Fruit fly (Drosophila melanogaster): ENCODE results near the gene CG5910.

DNA sequence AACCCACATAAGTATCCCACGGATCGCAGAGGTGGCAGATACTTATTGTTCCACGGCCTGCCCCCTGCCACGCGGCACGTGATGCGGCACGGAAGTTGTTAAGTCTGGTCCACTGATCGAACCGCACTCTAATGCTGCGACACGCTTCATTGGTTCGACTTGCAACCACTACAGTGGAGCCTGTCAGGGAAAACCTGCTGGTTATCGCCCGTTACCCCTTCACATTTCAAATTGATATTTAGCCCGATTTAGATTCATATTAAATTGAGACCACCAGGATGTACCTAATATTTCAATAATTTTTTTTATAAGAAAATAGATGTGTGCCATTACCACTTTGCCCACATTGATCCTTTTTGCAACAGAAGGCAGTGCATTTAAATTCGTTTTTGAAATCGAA lies 5.1 kb downstream of the CG5910 start:
- TF ChIP-seq lola (GFP tag; optimal IDR thresholded peaks at IDR 0.05) (no peak), OdsH (GFP tag; optimal IDR thresholded peaks at IDR 0.05) (no peak), Dfd (GFP tag; optimal IDR thresholded peaks at IDR 0.05) (no peak), dl (GFP tag; optimal IDR thresholded peaks at IDR 0.05; ENCODE audit: insufficient read depth in 1 of 2, partially characterized antibody in 2 of 2) (no peak), Hnf4 (GFP tag; optimal IDR thresholded peaks at IDR 0.05) (no peak), jim (GFP tag; optimal IDR thresholded peaks at IDR 0.05) (no peak), usp (GFP tag; optimal IDR thresholded peaks at IDR 0.05) (no peak), Hr78 (GFP tag; optimal IDR thresholded peaks at IDR 0.05) (no peak), tai (GFP tag; optimal IDR thresholded peaks at IDR 0.05) (no peak), HLH106 (tag; optimal IDR thresholded peaks at IDR 0.05) (no peak)
